Fruit fly (Drosophila melanogaster): ENCODE results near the gene cnc.

DNA sequence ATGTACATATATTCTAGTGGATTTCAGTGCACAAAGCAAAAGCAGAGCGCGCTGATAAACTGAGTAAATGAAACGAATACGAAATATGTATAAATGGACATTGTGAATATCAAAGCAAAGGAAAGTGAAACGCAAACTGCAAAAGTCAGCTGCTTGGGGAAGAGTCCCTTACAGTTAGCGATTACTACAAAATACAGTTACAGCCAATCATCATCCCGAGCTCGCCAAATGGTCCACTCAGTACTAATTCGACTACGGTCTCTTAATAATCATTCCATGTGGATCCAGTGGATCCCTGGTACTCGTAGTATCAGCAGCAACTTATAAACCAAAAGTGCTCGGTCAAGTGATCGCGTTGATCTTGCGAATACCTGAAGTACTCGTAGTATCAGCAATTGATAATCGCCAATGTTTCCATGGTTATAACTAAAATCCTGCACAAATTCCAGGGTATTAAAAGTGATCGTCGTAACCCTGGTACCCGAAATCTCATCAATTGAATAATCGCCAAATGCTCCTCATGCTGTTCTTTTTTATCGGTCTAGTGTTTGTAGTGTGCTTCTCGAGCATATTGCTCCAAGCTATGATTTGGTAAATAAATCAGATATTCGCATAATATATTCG, 44.7 kb downstream of the cnc start:
- TF ChIP-seq psq (optimal IDR thresholded peaks at IDR 0.05) (no peak), CG8478 (optimal IDR thresholded peaks at IDR 0.05) (no peak), usp (GFP tag; optimal IDR thresholded peaks at IDR 0.05) (no peak)

Measured in whole organism.